Worm (Caenorhabditis elegans): ENCODE results near the gene rom-1.

DNA sequence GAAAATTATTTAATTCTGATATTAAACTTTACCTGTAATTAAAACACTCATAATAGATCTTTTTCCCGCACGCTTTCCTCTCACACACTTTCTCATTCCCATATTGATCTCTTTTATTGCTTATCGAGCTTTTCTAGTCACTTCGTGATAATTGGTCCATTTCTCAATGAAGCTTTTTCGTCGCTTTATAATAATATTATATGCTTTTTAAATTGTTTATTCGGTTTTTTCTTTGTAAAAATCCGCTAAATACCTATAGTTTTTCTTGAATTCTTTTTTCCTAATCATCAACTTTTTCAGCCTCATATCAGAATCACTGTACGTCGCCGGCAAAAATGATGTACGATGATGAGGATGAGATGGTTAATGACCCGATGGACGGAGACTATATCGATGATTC is 32.3 kb downstream of the rom-1 start, which contains the start of gene rpb-2:
- no peak for TF ChIP-seq unc-62 (GFP tag; optimal IDR thresholded peaks at IDR 0.05)
- TF ChIP-seq ztf-11 (tag; optimal IDR thresholded peaks at IDR 0.05), result no peak
- no peak for TF ChIP-seq nhr-28 (tag; optimal IDR thresholded peaks at IDR 0.05)
- TF ChIP-seq ces-1 (GFP tag; optimal IDR thresholded peaks at IDR 0.05), result no peak
- no peak for TF ChIP-seq M03D4.4 (tag; optimal IDR thresholded peaks at IDR 0.05)
- TF ChIP-seq lsy-2 (tag; optimal IDR thresholded peaks at IDR 0.05), result no peak
- TF ChIP-seq pha-4 (tag; optimal IDR thresholded peaks at IDR 0.05), result no peak

Measured in whole organism, mixed stage, embryonic.